Worm (Caenorhabditis elegans): ENCODE data around the gene K12B6.11.

DNA sequence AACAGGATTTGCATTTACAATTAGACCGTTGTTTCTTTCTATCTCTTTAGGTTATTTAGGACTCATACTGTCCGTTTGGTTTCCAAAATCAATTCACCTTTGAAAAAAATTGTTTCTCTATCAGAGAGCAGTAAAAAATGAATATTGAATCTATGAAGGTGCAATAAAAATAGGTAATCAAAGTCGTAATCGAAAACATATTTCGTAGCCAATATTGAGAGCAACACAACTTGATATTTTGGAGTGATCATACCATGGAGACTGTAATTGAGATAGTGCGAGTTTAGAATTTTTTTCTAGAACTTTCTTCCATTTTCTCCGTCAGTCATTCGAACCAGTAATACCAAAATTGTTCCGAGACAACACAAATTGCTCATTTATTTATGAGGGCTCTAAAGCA is 18.2 kb upstream of the K12B6.11 start, which contains the start of gene F31F7.2:
- no peak for TF ChIP-seq nhr-11 (tag; optimal IDR thresholded peaks at IDR 0.05)
- TF ChIP-seq unc-55 (GFP tag; optimal IDR thresholded peaks at IDR 0.05) = no peak
- TF ChIP-seq zip-5 (tag; optimal IDR thresholded peaks at IDR 0.05) = no peak
- no peak for TF ChIP-seq ref-2 (tag; optimal IDR thresholded peaks at IDR 0.05)
